Fruit fly (Drosophila melanogaster) whole organism, wandering third instar larva: ENCODE results near the gene PICK1.
A peak's percentile ranks its signal among the peaks of the same experiment; 100 is the strongest.

Experiments
- Hnf4 ChIP-seq: fragments of 200-800 bp; sonication (Bioruptor generic); optimal IDR thresholded peaks from 2 replicates; lab custom pipeline; 2016; ENCODE audit warnings: missing biosample characterization, mild to moderate bottlenecking, missing genetic modification characterization
- Hr78 ChIP-seq: fragments of >200 bp; optimal IDR thresholded peaks from 2 replicates; lab custom pipeline; 2017; ENCODE audit warnings: missing biosample characterization, missing genetic modification characterization
- Hr83 ChIP-seq: fragments of 200-300 bp; sonication (Bioruptor generic); optimal IDR thresholded peaks from 2 replicates; lab custom pipeline; 2016; ENCODE audit warnings: missing biosample characterization, mild to moderate bottlenecking, missing genetic modification characterization, moderate library complexity; ENCODE audit not compliant: poor library complexity, severe bottlenecking
- Mio ChIP-seq: sonication (Bioruptor generic); optimal IDR thresholded peaks from 2 replicates; lab custom pipeline; 2016; ENCODE audit warnings: missing biosample characterization, missing genetic modification characterization
- N ChIP-seq: fragments of >200 bp; optimal IDR thresholded peaks from 2 replicates; lab custom pipeline; 2018; ENCODE audit warnings: missing biosample characterization, missing external identifiers, missing genetic modification characterization
- Rel ChIP-seq, 2 experiments: fragments of 200-800 bp; sonication (Bioruptor generic) in 1 of 2; optimal IDR thresholded peaks; 2 replicates in 1 of 2; 3 replicates in 1 of 2; lab custom pipeline; 2016 to 2019; ENCODE audit warnings: mild to moderate bottlenecking in 2 of 2, missing biosample characterization in 2 of 2, missing genetic modification characterization in 2 of 2, moderate library complexity in 1 of 2
- br ChIP-seq: fragments of 200-800 bp; sonication (Bioruptor generic); optimal IDR thresholded peaks from 2 replicates; lab custom pipeline; 2016; ENCODE audit warnings: missing biosample characterization, missing genetic modification characterization
- dmrt93B ChIP-seq: fragments of 200-800 bp; sonication (Bioruptor generic); optimal IDR thresholded peaks from 2 replicates; lab custom pipeline; 2018; ENCODE audit warnings: missing biosample characterization, mild to moderate bottlenecking, missing genetic modification characterization
- pan ChIP-seq: fragments of >200 bp; optimal IDR thresholded peaks from 2 replicates; lab custom pipeline; 2017
- psq ChIP-seq: fragments of 200-800 bp; sonication (Bioruptor generic); optimal IDR thresholded peaks from 3 replicates; lab custom pipeline; 2017; ENCODE audit warnings: missing biosample characterization, mild to moderate bottlenecking, missing genetic modification characterization, moderate library complexity
- woc ChIP-seq: sonication (Bioruptor generic); optimal IDR thresholded peaks from 2 replicates; lab custom pipeline; 2016; ENCODE audit warnings: missing biosample characterization, mild to moderate bottlenecking, missing genetic modification characterization

DNA sequence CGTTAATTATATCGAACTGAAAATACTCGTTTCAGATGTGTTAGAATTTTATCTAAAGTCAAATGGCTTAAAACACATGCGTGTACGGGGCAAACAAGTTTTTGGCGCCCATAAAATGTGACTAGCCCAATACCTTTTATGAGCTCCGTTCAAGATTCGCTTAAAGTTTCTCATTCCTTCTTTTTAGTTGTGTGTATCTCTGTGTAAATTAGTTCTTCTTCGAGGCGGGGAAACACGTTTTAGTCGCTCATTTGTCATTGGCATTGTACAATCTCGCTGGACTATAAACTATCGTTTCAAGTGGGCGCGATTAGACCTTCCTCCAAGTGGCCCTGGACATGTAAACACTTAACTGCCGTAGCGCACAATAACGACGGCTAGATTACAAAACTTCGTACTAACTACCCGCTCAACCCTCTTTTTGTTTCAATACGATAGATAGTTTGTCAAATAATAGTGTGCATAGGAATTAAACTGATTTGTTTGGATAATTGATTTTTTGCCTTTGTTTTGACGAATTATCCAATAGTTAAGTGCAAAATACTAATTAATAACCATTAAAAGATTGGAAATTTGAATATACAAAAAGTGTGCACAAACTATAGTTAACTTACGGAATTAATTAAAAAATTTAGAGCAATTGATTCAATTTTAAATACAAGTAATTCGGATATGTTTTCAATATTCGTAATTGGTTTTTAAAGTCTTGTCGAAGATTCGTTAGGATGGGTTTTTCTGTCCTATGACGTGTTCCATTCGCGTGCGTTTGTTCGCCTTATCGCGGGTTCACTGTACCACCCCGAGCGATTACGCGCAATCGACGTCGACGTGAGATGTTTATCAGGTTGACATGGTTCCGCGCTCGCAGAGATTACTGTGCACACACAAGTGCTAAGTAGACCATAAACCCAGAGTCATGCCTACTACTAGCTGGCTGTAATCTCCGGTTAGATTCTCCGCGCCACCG is 25.9 kb downstream of the PICK1 start:
- TF ChIP-seq woc (peak; percentile 16), Mio (GFP tag; lab: Kevin White, UChicago) (no peak), dmrt93B (GFP tag; lab: Kevin White, UChicago) (no peak), Rel (GFP tag; optimal IDR thresholded peaks at IDR 0.05; lab: Kevin White, UChicago) (no peak), Rel (tag; optimal IDR thresholded peaks at IDR 0.05; lab: Kevin White, UChicago) (peak; percentile 22), N (GFP tag; lab: Kevin White, UChicago) (no peak), Hr83 (GFP tag; lab: Kevin White, UChicago) (no peak), Hnf4 (no peak), psq (GFP tag; lab: Kevin White, UChicago) (no peak), Hr78 (no peak), pan (lab: Kevin White, UChicago) (no peak), br (GFP tag; lab: Kevin White, UChicago) (no peak)
